Worm (Caenorhabditis elegans) whole organism, dauer: ENCODE results near the gene R12B2.7.

Experiments used
- unc-62 ChIP-seq: sonication (generic microtip); optimal IDR thresholded peaks from 2 replicates; lab custom pipeline; 2017; ENCODE audit warnings: missing biosample characterization, missing genetic modification reagents, missing genetic modification characterization

Gene R12B2.7

DNA sequence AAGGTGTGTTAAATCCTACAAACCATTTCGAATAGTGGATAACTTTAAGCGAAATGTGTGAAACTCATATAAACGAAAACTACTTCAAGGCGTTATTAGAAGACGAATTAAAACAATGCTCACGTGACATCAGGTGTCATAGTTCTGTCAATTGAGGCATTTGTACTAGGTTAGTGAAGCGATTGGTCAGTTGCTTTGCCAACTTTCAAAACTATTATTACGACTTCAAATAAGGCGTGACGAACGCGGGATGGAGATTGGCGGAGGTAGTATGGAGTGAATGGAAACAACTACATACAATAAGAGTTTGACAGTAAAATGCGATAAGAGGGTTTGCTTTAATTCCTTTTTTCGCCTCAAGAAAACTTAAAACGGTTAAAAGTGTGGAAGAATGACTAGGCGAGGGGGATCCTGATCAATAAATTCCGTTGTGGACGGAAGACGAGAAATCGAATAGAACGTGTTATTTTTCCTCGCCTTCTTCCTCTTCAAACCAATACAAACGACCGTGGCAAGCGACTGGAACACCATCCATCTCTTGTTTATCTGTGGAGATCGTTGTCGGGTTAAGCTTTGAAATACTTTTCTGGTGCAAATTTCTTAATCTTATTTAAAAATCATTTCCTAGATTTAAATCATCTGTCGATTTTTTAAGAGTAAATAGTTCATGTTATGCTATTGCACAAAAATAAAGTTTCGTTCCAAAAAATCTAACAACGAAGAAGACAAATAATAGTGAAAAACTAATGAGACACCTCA is 26.1 kb downstream of the R12B2.7 start:
- no peak for TF ChIP-seq unc-62 (GFP tag; lab: Kevin White, UChicago)

DNA sequence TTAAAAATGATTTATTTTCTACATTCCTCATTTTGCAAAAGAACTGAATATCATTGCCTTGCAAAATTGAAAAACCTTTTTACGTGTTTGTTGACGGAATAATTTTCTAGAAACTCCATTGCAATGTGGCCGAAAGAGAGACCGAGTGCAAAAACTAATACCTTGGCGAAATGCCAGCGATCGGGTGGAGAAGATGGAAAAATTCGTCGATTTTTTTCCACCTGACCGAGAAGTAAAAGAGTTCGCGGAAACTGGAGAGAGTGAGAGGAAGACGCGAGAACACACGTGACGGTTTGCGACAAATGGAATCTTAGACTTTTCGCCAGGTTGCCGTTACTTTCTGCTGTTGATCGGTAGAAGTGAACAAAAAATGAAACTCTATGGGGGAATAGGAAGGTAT is 26.8 kb downstream of the R12B2.7 start:
- no peak for TF ChIP-seq unc-62 (GFP tag; lab: Kevin White, UChicago)

DNA sequence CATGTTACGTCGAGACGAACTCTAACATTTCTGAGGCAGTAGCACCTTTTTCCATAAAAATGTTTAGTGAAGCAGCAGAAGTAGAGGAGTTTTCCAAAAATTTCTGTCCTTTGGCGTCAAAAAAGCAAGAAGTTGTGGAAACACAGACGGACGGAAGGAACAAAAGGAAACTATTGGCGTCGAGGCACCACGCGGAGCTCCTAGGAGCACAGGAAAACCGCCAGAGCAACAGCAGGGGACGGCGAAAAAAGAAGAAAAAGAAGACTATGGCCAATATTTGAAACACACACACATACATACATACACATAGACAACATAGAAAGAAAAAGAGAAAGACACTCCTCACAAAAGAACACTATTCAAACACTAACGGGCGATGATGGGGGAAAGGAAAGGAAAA is 28.1 kb downstream of the R12B2.7 start:
- no peak for TF ChIP-seq unc-62 (GFP tag; lab: Kevin White, UChicago)

DNA sequence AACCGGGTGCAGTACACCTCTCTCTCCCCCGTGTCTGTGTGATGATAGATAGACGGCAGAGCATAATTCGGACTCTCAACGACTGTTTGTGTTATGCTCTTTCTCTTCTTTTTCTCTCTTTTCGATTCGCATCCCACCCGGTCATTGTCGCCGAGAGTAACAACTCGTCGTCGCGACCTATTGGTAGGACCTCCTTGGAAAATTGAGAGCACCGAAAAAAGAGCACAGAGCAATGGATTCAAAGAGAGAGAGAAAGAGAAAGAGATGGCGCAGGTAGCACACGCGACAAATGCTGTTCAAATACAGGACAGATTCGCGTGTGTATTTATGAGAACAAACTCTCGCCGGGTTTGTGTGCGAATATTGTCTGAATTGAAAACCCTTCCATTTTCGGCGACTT is 28.8 kb downstream of the R12B2.7 start:
- TF ChIP-seq unc-62 (GFP tag; lab: Kevin White, UChicago) = no peak

DNA sequence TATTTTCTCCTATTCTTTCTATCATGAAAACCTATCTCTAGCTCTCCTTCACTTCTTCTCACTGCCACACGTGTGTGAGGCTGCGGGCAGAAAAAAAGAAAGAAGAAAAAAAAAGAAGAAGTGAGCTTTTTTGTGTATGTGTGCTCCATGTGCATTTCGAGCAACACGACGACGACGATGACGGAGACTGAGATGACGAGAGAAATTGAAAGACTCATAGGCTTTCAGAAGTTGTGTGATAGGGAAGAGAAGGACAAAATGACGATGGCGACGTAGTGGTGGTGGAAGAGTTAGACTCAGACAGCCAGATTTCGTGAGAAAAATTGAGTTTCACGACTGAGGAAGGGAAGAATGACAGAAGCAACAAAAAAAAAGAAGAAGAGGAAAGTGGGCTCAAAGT is 30.6 kb downstream of the R12B2.7 start:
- TF ChIP-seq unc-62 (GFP tag; lab: Kevin White, UChicago) = no peak

DNA sequence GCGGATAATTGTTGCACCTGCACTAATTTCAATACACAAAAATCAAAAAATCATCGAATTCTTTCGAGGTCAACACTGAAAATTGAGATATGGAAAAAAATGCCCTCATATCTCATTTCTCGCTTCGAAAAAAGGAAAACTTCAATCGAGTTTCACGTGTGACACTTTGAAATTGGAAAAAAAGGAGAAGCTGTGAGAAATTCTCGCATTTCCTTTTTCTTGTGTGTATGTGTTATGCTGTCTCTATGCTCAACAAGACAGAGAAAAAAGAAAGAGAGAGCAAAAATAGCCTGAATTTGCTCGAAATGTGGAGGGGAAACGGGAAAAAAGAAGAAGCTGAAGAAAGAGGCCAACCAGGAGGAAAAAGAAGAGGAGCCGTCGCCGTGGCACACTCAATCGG is 31.6 kb downstream of the R12B2.7 start:
- TF ChIP-seq unc-62 (GFP tag; lab: Kevin White, UChicago) = no peak

DNA sequence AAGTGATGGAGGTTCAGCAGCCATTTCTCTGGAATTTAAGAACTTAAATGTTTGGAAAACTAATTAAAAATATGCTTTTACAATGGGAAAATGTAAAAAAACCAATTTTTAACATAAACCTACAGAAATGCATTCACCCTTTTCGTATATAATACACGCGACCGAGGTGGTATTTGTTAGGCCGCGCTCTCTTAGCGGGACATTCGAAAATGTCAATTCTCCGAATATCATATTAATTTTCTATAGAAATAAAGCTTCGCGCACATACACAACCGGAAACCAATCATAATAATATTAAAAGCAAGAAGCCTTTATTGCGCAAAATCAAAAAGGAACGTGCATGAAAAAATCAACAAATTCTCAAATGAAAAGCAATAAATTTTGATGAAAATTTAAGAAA is 38.4 kb downstream of the R12B2.7 start, which contains the start of gene ddx-23:
ddx-23 (minus strand) TSS at position 30 of the 400 bp plus-strand sequence.
- TF ChIP-seq unc-62 (GFP tag; lab: Kevin White, UChicago) = no peak

DNA sequence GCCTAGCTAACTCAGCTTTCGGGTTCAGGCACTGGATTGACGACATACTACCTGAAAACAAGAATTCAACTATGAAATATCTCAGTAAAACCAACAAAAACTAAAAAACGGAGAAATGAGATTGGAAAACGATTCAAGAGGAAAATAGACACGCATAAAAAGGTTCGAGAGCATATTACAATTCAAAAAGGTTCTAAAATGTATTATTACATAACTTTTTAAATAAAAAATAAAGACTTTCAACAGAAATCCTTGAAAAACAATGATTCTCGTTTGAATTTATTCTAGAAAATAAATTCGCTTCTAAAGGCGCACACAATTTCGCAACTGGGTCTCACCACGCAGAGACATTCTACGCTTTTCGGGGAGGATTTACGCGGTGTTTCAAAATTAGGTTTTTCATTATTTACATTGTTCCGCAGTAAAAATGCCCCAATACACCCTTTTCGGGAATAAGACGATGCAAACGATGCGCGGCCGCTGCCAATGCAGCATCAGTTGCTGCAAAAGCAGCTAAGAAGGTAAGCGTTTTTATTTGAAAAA is 40.9 kb downstream of the R12B2.7 start, which contains the start of the genes cct-6 and alh-9:
cct-6 (minus strand) TSS at position 51 of the 543 bp plus-strand sequence.
alh-9 (plus strand) TSS at position 382 of the 543 bp plus-strand sequence.
- no peak for TF ChIP-seq unc-62 (GFP tag; lab: Kevin White, UChicago)

DNA sequence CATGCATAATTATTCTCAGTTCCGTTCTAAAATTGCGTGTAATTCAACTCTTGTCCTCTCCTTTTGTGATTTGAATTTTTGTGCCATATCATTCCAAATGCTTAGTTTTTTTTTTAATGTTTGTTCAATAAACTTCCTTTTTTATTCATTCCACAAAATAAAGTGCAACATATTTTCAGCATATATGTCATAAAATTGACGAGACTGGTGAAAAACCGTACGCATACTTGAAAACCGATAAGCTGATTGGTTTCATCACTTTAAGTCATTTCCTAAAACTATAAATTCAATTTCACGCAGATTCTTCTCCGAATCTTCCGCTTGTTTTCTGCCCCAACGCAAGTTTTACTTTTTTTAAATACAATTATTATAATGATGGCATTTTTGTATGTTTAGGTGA is 44.2 kb downstream of the R12B2.7 start, which contains the start of gene dpf-4:
dpf-4 (plus strand) TSS at position 301 of the 400 bp plus-strand sequence.
- no peak for TF ChIP-seq unc-62 (GFP tag; lab: Kevin White, UChicago)

DNA sequence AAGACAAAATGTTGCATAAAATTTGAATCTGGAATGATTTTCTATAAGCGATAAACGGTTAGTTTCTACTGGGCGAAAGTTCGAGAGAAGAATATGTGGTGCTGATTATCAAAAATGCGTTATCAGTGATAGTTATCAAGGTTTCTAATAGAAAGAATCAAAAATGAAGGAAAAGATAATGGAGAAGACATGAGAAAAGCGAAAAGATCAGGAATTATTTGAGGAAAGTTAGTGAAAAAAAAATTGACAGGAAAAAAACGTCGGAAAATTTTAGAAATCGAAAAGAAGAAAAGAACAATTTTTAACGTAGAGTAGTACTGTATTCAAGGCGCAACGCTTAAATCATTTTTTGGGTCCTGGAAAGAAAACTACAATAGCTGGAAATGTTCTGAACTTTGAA is 48.9 kb downstream of the R12B2.7 start, which contains the start of gene dnpp-1:
dnpp-1 (minus strand) TSS at position 30 of the 400 bp plus-strand sequence.
- TF ChIP-seq unc-62 (GFP tag; lab: Kevin White, UChicago) = no peak

DNA sequence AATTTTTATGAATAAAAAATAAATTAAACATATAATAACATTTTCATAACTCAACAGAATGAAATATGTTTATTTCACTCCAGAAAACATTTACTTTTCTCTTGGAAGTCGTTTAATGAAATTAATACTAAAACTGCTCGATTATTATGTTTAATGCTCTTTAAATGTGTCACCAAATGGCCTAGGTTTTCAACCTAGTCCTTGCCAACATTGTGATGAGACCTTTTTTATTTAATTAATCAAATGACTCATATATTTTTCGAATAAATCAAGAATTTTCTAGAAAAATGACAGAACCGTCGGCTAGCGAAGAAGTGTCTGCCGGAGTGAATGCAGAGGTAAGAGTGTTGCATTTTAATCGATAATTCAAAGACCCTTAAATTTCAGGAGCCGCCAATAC is 49.4 kb downstream of the R12B2.7 start, which contains the start of gene rabn-5:
rabn-5 (plus strand) TSS at position 284 of the 400 bp plus-strand sequence.
- TF ChIP-seq unc-62 (GFP tag; lab: Kevin White, UChicago) = no peak
